Fruit fly (Drosophila melanogaster): ENCODE data around the gene CG13133.

CG13133 gene

DNA sequence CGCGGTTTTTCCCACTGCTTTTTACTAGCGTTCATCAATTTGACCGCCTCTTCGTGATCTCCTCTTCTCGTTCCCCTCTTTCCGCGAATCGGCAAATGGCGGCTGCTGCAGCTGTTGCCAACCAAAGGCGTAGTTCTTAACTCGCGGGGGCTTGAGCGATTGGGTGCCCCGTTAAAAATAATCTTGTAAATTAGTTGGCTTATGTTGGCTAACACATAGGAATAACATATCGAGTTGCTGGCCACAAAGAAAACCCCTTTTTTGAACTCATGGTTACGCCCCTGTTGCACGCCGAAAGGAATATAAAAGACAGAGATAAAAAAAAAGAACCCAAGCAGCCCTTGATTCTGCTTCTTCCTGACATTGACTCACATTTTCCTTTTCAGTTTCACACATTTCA lies 35.0 kb downstream of the CG13133 start (continued):
- TF ChIP-seq tll (GFP tag; optimal IDR thresholded peaks at IDR 0.05) = no peak
- TF ChIP-seq CG4360 (GFP tag; IDR thresholded peaks at IDR 0.05) = peak; percentile 51
- TF ChIP-seq CG16779 (GFP tag; IDR thresholded peaks at IDR 0.05) = no peak
- no peak for TF ChIP-seq CG17186 (GFP tag; optimal IDR thresholded peaks at IDR 0.05)
- peak; percentile 32 for TF ChIP-seq NC2α (GFP tag; optimal IDR thresholded peaks at IDR 0.05)
- TF ChIP-seq E2f2 (GFP tag; IDR thresholded peaks at IDR 0.05) = no peak
- no peak for TF ChIP-seq sima (GFP tag; optimal IDR thresholded peaks at IDR 0.05)
- TF ChIP-seq D19A (tag; optimal IDR thresholded peaks at IDR 0.05) = peak; percentile 43
- TF ChIP-seq zfh1 (GFP tag; IDR thresholded peaks at IDR 0.05) = peak; percentile 96
- peak; percentile 72 for TF ChIP-seq Atf3 (GFP tag; optimal IDR thresholded peaks at IDR 0.05)
- TF ChIP-seq CG10959 (GFP tag; IDR thresholded peaks at IDR 0.05) = peak; percentile 86
- TF ChIP-seq dati (GFP tag; IDR thresholded peaks at IDR 0.05) = peak; percentile 77
- no peak for TF ChIP-seq kah (GFP tag; optimal IDR thresholded peaks at IDR 0.05)
- peak; percentile 57 for TF ChIP-seq fd3F (GFP tag; optimal IDR thresholded peaks at IDR 0.05)
- TF ChIP-seq MTF-1 (GFP tag; optimal IDR thresholded peaks at IDR 0.05; ENCODE audit: borderline replicate concordance) = peak; percentile 39
- TF ChIP-seq CrebB (tag; optimal IDR thresholded peaks at IDR 0.05) = no peak
- no peak for TF ChIP-seq h (optimal IDR thresholded peaks at IDR 0.05)
- TF ChIP-seq Poxn (GFP tag; IDR thresholded peaks at IDR 0.05) = no peak
- no peak for TF ChIP-seq CG17912 (GFP tag; optimal IDR thresholded peaks at IDR 0.05)
- TF ChIP-seq tin (GFP tag; optimal IDR thresholded peaks at IDR 0.05) = peak; percentile 71
- peak; percentile 28 for TF ChIP-seq da (GFP tag; optimal IDR thresholded peaks at IDR 0.05)
- peak; percentile 46; the same call in 1 of the 3 replicates for TF ChIP-seq CG6175 (GFP tag; IDR thresholded peaks at IDR 0.05)
- TF ChIP-seq twi (tag; optimal IDR thresholded peaks at IDR 0.05) = no peak
- no peak for TF ChIP-seq Doc3 (GFP tag; IDR thresholded peaks at IDR 0.05; ENCODE audit: partially characterized antibody)
- TF ChIP-seq Drgx (GFP tag; IDR thresholded peaks at IDR 0.05) = peak; percentile 97
- TF ChIP-seq CG3281 (GFP tag; optimal IDR thresholded peaks at IDR 0.05) = no peak
- TF ChIP-seq CG9797 (GFP tag; optimal IDR thresholded peaks at IDR 0.05) = no peak
- 0 out of 3 replicates have a peak, but pooled peaks have one; percentile 30 for TF ChIP-seq so (GFP tag; IDR thresholded peaks at IDR 0.05)
- TF ChIP-seq CG7963 (GFP tag; IDR thresholded peaks at IDR 0.05; ENCODE audit: partially characterized antibody) = no peak
- no peak for TF ChIP-seq Mad (GFP tag; optimal IDR thresholded peaks at IDR 0.05)
- no peak for TF ChIP-seq nerfin-2 (GFP tag; IDR thresholded peaks at IDR 0.05; ENCODE audit: partially characterized antibody)
- peak; percentile 96 for TF ChIP-seq Med (GFP tag)
- no peak for TF ChIP-seq CG34224 (GFP tag; IDR thresholded peaks at IDR 0.05; ENCODE audit: partially characterized antibody)
- TF ChIP-seq CG7786 (GFP tag; optimal IDR thresholded peaks at IDR 0.05) = peak; percentile 63
- peak; percentile 57 for TF ChIP-seq org-1 (GFP tag; optimal IDR thresholded peaks at IDR 0.05)
- peak; percentile 55 for TF ChIP-seq CG3847 (GFP tag; IDR thresholded peaks at IDR 0.05)
- TF ChIP-seq CG4854 (GFP tag; optimal IDR thresholded peaks at IDR 0.05) = peak; percentile 17
- TF ChIP-seq ab (GFP tag; optimal IDR thresholded peaks at IDR 0.05) = no peak
- peak; percentile 67 for TF ChIP-seq NfI (GFP tag; optimal IDR thresholded peaks at IDR 0.05)
- TF ChIP-seq Awh (GFP tag; IDR thresholded peaks at IDR 0.05) = peak; percentile 88
- peak; percentile 83 for TF ChIP-seq Rfx (GFP tag; IDR thresholded peaks at IDR 0.05)
- peak; percentile 4 for TF ChIP-seq CG6654 (GFP tag; optimal IDR thresholded peaks at IDR 0.05)
- peak; percentile 59 for TF ChIP-seq HLH54F (GFP tag; optimal IDR thresholded peaks at IDR 0.05)
- TF ChIP-seq Pdp1 (GFP tag; optimal IDR thresholded peaks at IDR 0.05) = peak; percentile 70 to 74
- no peak for TF ChIP-seq CG31365 (tag; optimal IDR thresholded peaks at IDR 0.05)
- TF ChIP-seq jigr1 (GFP tag; IDR thresholded peaks at IDR 0.05) = 0 out of 3 replicates have a peak, but pooled peaks have one; percentile 70
- no peak for TF ChIP-seq CG14860 (GFP tag; IDR thresholded peaks at IDR 0.05; ENCODE audit: partially characterized antibody)
- peak; percentile 72 for TF ChIP-seq CG11456 (GFP tag; IDR thresholded peaks at IDR 0.05)
- TF ChIP-seq Spps (tag; optimal IDR thresholded peaks at IDR 0.05) = peak; percentile 65
- TF ChIP-seq NFAT (GFP tag; IDR thresholded peaks at IDR 0.05) = peak; percentile 75
- TF ChIP-seq Scr (GFP tag; IDR thresholded peaks at IDR 0.05; ENCODE audit: partially characterized antibody) = no peak
